Fruit fly (Drosophila melanogaster) whole organism, prepupa: ENCODE data around the gene CG14362.

Experiments used
- CG10631 ChIP-seq: fragments of 200-800 bp; sonication (Bioruptor generic); optimal IDR thresholded peaks from 2 replicates; lab custom pipeline; 2016; ENCODE audit warnings: missing biosample characterization, missing genetic modification characterization
- CG10669 ChIP-seq: fragments of 200-800 bp; sonication (Bioruptor generic); optimal IDR thresholded peaks from 3 replicates; lab custom pipeline; 2018; ENCODE audit warnings: missing biosample characterization, mild to moderate bottlenecking, missing genetic modification characterization, moderate library complexity
- CG11762 ChIP-seq: fragments of 200-800 bp; sonication (Bioruptor generic); optimal IDR thresholded peaks from 3 replicates; lab custom pipeline; 2016; ENCODE audit warnings: missing biosample characterization, missing genetic modification characterization; ENCODE audit not compliant: insufficient read depth
- CG11902 ChIP-seq: fragments of 200-800 bp; sonication (Bioruptor generic); optimal IDR thresholded peaks from 3 replicates; lab custom pipeline; 2016; ENCODE audit warnings: missing biosample characterization, missing genetic modification characterization
- CG15336 ChIP-seq: fragments of 200-800 bp; sonication (Bioruptor generic); IDR thresholded peaks from 2 replicates; pipeline ENCODE4 v1.3.6; 2022; ENCODE audit warnings: missing biosample characterization, missing genetic modification characterization
- CG16779 ChIP-seq: fragments of 200-800 bp; sonication (Bioruptor generic); optimal IDR thresholded peaks from 3 replicates; lab custom pipeline; 2017; ENCODE audit warnings: missing biosample characterization, mild to moderate bottlenecking, missing genetic modification characterization
- CG31627 ChIP-seq: fragments of 200-800 bp; sonication (Bioruptor generic); optimal IDR thresholded peaks from 3 replicates; lab custom pipeline; 2016; ENCODE audit warnings: missing biosample characterization, missing genetic modification characterization
- CG32006 ChIP-seq: fragments of 200-800 bp; sonication (Bioruptor generic); optimal IDR thresholded peaks from 3 replicates; lab custom pipeline; 2017; ENCODE audit warnings: missing biosample characterization, mild to moderate bottlenecking, missing genetic modification characterization
- CG34406 ChIP-seq: fragments of 200-800 bp; sonication (Bioruptor generic); optimal IDR thresholded peaks from 3 replicates; lab custom pipeline; 2016; ENCODE audit warnings: missing biosample characterization, missing genetic modification characterization
- CG3919 ChIP-seq: fragments of 200-800 bp; sonication (Bioruptor generic); optimal IDR thresholded peaks from 3 replicates; lab custom pipeline; 2016; ENCODE audit warnings: missing biosample characterization, missing genetic modification characterization
- CG6163 ChIP-seq: fragments of 200-800 bp; sonication (Bioruptor generic); IDR thresholded peaks from 3 replicates; pipeline ENCODE4 v1.3.6; 2022; ENCODE audit warnings: missing biosample characterization, missing genetic modification characterization
- CG6276 ChIP-seq: fragments of 200-800 bp; sonication (Bioruptor generic); optimal IDR thresholded peaks from 2 replicates; lab custom pipeline; 2017; ENCODE audit warnings: missing biosample characterization, mild to moderate bottlenecking, missing genetic modification characterization
- CG6792 ChIP-seq: fragments of 200-800 bp; sonication (Bioruptor generic); optimal IDR thresholded peaks from 3 replicates; lab custom pipeline; 2016; ENCODE audit warnings: missing biosample characterization, missing genetic modification characterization
- CG6808 ChIP-seq: fragments of 200-800 bp; sonication (Bioruptor generic); optimal IDR thresholded peaks from 3 replicates; lab custom pipeline; 2017; ENCODE audit warnings: missing biosample characterization, missing genetic modification characterization, mild to moderate bottlenecking, moderate library complexity, missing genetic modification reagents
- CG6854 ChIP-seq: fragments of 200-800 bp; sonication (Bioruptor generic); optimal IDR thresholded peaks from 2 replicates; lab custom pipeline; 2017; ENCODE audit warnings: missing biosample characterization, mild to moderate bottlenecking, missing genetic modification characterization
- CG7368 ChIP-seq: fragments of 200-800 bp; sonication (Bioruptor generic); optimal IDR thresholded peaks from 3 replicates; lab custom pipeline; 2016; ENCODE audit warnings: missing biosample characterization, missing genetic modification characterization
- CG8119 ChIP-seq: fragments of 200-800 bp; sonication (Bioruptor generic); IDR thresholded peaks from 3 replicates; pipeline ENCODE4 v1.3.6; 2022; ENCODE audit warnings: missing biosample characterization, missing genetic modification characterization
- CG8319 ChIP-seq: fragments of 200-800 bp; sonication (Bioruptor generic); optimal IDR thresholded peaks from 3 replicates; lab custom pipeline; 2016; ENCODE audit warnings: missing biosample characterization, missing genetic modification characterization
- CG8632 ChIP-seq: fragments of 200-800 bp; sonication (Bioruptor generic); optimal IDR thresholded peaks from 3 replicates; lab custom pipeline; 2016; ENCODE audit warnings: missing biosample characterization, missing genetic modification characterization
- CG9139 ChIP-seq: fragments of 200-800 bp; sonication (Bioruptor generic); optimal IDR thresholded peaks from 3 replicates; lab custom pipeline; 2017; ENCODE audit warnings: missing biosample characterization, mild to moderate bottlenecking, missing genetic modification characterization
- Eip75B ChIP-seq: fragments of 200-800 bp; sonication (Bioruptor generic); optimal IDR thresholded peaks from 3 replicates; lab custom pipeline; 2016; ENCODE audit warnings: missing biosample characterization, missing genetic modification characterization
- Eip78C ChIP-seq: fragments of 200-800 bp; sonication (Bioruptor generic); peaks from one replicate; lab custom pipeline; 2016; ENCODE audit warnings: missing biosample characterization, missing genetic modification characterization
- Eip93F ChIP-seq: fragments of 200-800 bp; sonication (Bioruptor generic); optimal IDR thresholded peaks from 2 replicates; lab custom pipeline; 2016; ENCODE audit warnings: missing biosample characterization, mild to moderate bottlenecking, missing genetic modification characterization
- Ets96B ChIP-seq: fragments of 200-800 bp; optimal IDR thresholded peaks from 2 replicates; lab custom pipeline; 2019; ENCODE audit warnings: missing biosample characterization, mild to moderate bottlenecking, missing genetic modification characterization, moderate library complexity
- Gug ChIP-seq: fragments of 200-800 bp; sonication (Bioruptor generic); IDR thresholded peaks from 2 replicates; pipeline ENCODE4 v1.3.6; 2022; ENCODE audit warnings: missing biosample characterization, missing genetic modification characterization
- Hr39 ChIP-seq: fragments of 200-800 bp; sonication (Bioruptor generic); optimal IDR thresholded peaks from 2 replicates; lab custom pipeline; 2016; ENCODE audit warnings: missing biosample characterization, missing genetic modification characterization
- Hr4 ChIP-seq: fragments of 200-800 bp; sonication (Bioruptor generic); optimal IDR thresholded peaks from 3 replicates; lab custom pipeline; 2016; ENCODE audit warnings: missing biosample characterization, missing genetic modification characterization
- Lpt ChIP-seq: fragments of 200-800 bp; sonication (Bioruptor generic); optimal IDR thresholded peaks from 3 replicates; lab custom pipeline; 2016; ENCODE audit warnings: missing biosample characterization, missing genetic modification characterization
- Met ChIP-seq: fragments of 200-800 bp; sonication (Bioruptor generic); optimal IDR thresholded peaks from 3 replicates; lab custom pipeline; 2016; ENCODE audit warnings: missing biosample characterization, missing genetic modification characterization
- OdsH ChIP-seq: fragments of 200-800 bp; sonication (Bioruptor generic); optimal IDR thresholded peaks from 3 replicates; lab custom pipeline; 2016; ENCODE audit warnings: missing biosample characterization, missing genetic modification characterization
- Sox14 ChIP-seq: fragments of 200-800 bp; sonication (Bioruptor generic); optimal IDR thresholded peaks from 3 replicates; lab custom pipeline; 2016; ENCODE audit warnings: missing biosample characterization, missing genetic modification characterization
- Sox15 ChIP-seq: fragments of 200-800 bp; sonication (Bioruptor generic); optimal IDR thresholded peaks from 3 replicates; lab custom pipeline; 2016; ENCODE audit warnings: missing biosample characterization, missing genetic modification characterization
- achi ChIP-seq: fragments of 200-800 bp; sonication (Bioruptor generic); optimal IDR thresholded peaks from 3 replicates; lab custom pipeline; 2016; ENCODE audit warnings: missing biosample characterization, missing genetic modification characterization
- cyc ChIP-seq: fragments of 200-800 bp; sonication (Bioruptor generic); optimal IDR thresholded peaks from 3 replicates; lab custom pipeline; 2016; ENCODE audit warnings: missing biosample characterization, missing genetic modification characterization
- dsx ChIP-seq: fragments of 200-800 bp; optimal IDR thresholded peaks from 3 replicates; lab custom pipeline; 2019; ENCODE audit warnings: missing biosample characterization, mild to moderate bottlenecking, missing genetic modification characterization, moderate library complexity; ENCODE audit not compliant: poor library complexity, severe bottlenecking
- eg ChIP-seq: fragments of 200-800 bp; sonication (Bioruptor generic); IDR thresholded peaks from 3 replicates; pipeline ENCODE4 v1.3.6; 2022; ENCODE audit warnings: missing biosample characterization, missing genetic modification characterization
- esn ChIP-seq: fragments of 200-800 bp; sonication (Bioruptor generic); optimal IDR thresholded peaks from 2 replicates; lab custom pipeline; 2016; ENCODE audit warnings: missing biosample characterization, mild to moderate bottlenecking, missing genetic modification characterization, moderate library complexity
- fd85E ChIP-seq: fragments of 200-800 bp; sonication (Bioruptor generic); optimal IDR thresholded peaks from 3 replicates; lab custom pipeline; 2016; ENCODE audit warnings: missing biosample characterization, missing genetic modification characterization
- fkh ChIP-seq: fragments of 200-800 bp; sonication (Bioruptor generic); optimal IDR thresholded peaks from 3 replicates; lab custom pipeline; 2017; ENCODE audit warnings: missing biosample characterization, mild to moderate bottlenecking, missing genetic modification characterization, moderate library complexity
- lz ChIP-seq: fragments of 200-800 bp; sonication (Bioruptor generic); optimal IDR thresholded peaks from 3 replicates; lab custom pipeline; 2016; ENCODE audit warnings: missing biosample characterization, missing genetic modification characterization
- pdm3 ChIP-seq: fragments of 200-800 bp; sonication (Bioruptor generic); optimal IDR thresholded peaks from 3 replicates; lab custom pipeline; 2016; ENCODE audit warnings: missing biosample characterization, missing genetic modification characterization
- salr ChIP-seq, 2 experiments: fragments of 200-800 bp; sonication (Bioruptor generic); optimal IDR thresholded peaks; 3 replicates each; lab custom pipeline; 2016 to 2018; ENCODE audit warnings: missing biosample characterization in 2 of 2, missing genetic modification characterization in 2 of 2, mild to moderate bottlenecking in 1 of 2
- spab ChIP-seq: fragments of 200-800 bp; sonication (Bioruptor generic); optimal IDR thresholded peaks from 2 replicates; lab custom pipeline; 2017; ENCODE audit warnings: missing biosample characterization, mild to moderate bottlenecking, missing genetic modification characterization, missing genetic modification reagents
- ss ChIP-seq, 2 experiments: fragments of 200-800 bp; sonication (Bioruptor generic); optimal IDR thresholded peaks; 2 replicates in 1 of 2; 3 replicates in 1 of 2; lab custom pipeline; 2017 to 2018; ENCODE audit warnings: mild to moderate bottlenecking in 2 of 2, missing biosample characterization in 2 of 2, missing genetic modification characterization in 2 of 2, moderate library complexity in 1 of 2
- svp ChIP-seq: fragments of 200-800 bp; sonication (Bioruptor generic); peaks from one replicate; lab custom pipeline; 2016; ENCODE audit warnings: missing biosample characterization, missing genetic modification characterization
- topi ChIP-seq: fragments of 200-800 bp; sonication (Bioruptor generic); optimal IDR thresholded peaks from 3 replicates; lab custom pipeline; 2016; ENCODE audit warnings: missing biosample characterization, missing genetic modification characterization
- vri ChIP-seq: fragments of 200-800 bp; sonication (Bioruptor generic); optimal IDR thresholded peaks from 3 replicates; lab custom pipeline; 2016; ENCODE audit warnings: missing biosample characterization, mild to moderate bottlenecking, missing genetic modification characterization

Gene CG14362

dm6 chr3R:13840956-13841355 lies 14.3 kb downstream of the CG14362 start (continued):
- peak; percentile 76 for TF ChIP-seq Ets96B (tag; lab: Kevin White, UChicago)
- TF ChIP-seq Gug (GFP tag; lab: Robert Waterston, UW) = 0 out of 2 replicates have a peak, but pooled peaks have one; percentile 32
- peak; percentile 34 for TF ChIP-seq CG31627 (GFP tag; lab: Kevin White, UChicago)
- peak; percentile 38 for TF ChIP-seq cyc (GFP tag; lab: Kevin White, UChicago)
- peak; percentile 22 for TF ChIP-seq Hr39
- peak; percentile 62 for TF ChIP-seq esn
- TF ChIP-seq Met = peak; percentile 65
- peak; percentile 72 for TF ChIP-seq eg (GFP tag; lab: Robert Waterston, UW)
- TF ChIP-seq Eip78C = peak; percentile 91
- TF ChIP-seq Hr4 = peak; percentile 42
- TF ChIP-seq CG6854 (GFP tag; lab: Kevin White, UChicago) = no peak
- TF ChIP-seq CG7368 (GFP tag; lab: Kevin White, UChicago) = peak; percentile 30
- TF ChIP-seq Eip93F (GFP tag; lab: Kevin White, UChicago) = no peak
- TF ChIP-seq CG15336 (GFP tag; lab: Robert Waterston, UW) = peak; percentile 65
- peak; percentile 68 for TF ChIP-seq CG8119 (GFP tag; lab: Robert Waterston, UW)
- TF ChIP-seq CG9139 (GFP tag; lab: Kevin White, UChicago) = peak; percentile 51
- peak; percentile 22 for TF ChIP-seq CG34406
- TF ChIP-seq vri (GFP tag; lab: Kevin White, UChicago) = peak; percentile 35
- TF ChIP-seq fd85E = no peak
- peak; percentile 82 to 84 for TF ChIP-seq ss (GFP tag; optimal IDR thresholded peaks at IDR 0.05; lab: Kevin White, UChicago)
- no peak for TF ChIP-seq CG11762

DNA sequence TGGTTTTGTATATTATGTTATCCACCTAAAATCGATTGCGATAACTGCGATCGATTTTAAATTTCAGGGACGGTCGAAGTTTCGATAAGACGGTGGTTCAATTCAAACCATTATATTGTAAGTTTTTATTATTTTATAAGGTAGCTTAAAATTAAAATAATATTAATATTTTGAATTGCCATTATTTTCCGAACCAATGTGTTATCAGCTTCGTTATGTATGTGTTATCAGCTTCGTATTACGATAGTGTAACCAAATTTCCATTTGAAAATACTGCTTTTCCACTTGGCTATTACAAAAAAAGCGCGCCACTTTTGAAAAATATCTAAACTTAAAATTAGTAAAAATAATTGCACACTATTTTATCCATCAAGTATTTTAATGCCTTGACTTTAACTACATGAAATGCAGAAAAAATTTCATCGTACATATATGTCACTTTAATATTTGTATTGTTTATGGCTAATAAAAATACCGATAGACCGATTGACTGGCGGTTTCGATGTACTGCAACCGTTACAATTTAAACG lies 15.3 kb downstream of the CG14362 start, which contains the start of gene CG31495:
TSS of gene CG31495 (minus strand) at position 52 of the 530 bp plus-strand sequence.
- TF ChIP-seq CG10631 (GFP tag; lab: Kevin White, UChicago) = peak; percentile 7
- TF ChIP-seq Eip75B (GFP tag; lab: Kevin White, UChicago) = no peak
- no peak for TF ChIP-seq CG11902 (GFP tag; lab: Kevin White, UChicago)
- peak; percentile 43 for TF ChIP-seq CG31627 (GFP tag; lab: Kevin White, UChicago)
- TF ChIP-seq spab (GFP tag; lab: Kevin White, UChicago) = no peak
- no peak for TF ChIP-seq CG32006
- TF ChIP-seq svp (GFP tag; lab: Kevin White, UChicago) = peak; percentile 47
- no peak for TF ChIP-seq CG6808 (GFP tag; lab: Kevin White, UChicago)
- TF ChIP-seq pdm3 (GFP tag; lab: Kevin White, UChicago) = peak; percentile 30
- no peak for TF ChIP-seq topi
- TF ChIP-seq Sox15 (GFP tag; lab: Kevin White, UChicago) = no peak
- no peak for TF ChIP-seq CG6792 (GFP tag; lab: Kevin White, UChicago)
- no peak for TF ChIP-seq fd85E
- TF ChIP-seq CG8632 = no peak
- TF ChIP-seq CG6854 (GFP tag; lab: Kevin White, UChicago) = no peak
- TF ChIP-seq salr (GFP tag; optimal IDR thresholded peaks at IDR 0.05; lab: Kevin White, UChicago) = no peak
- peak; percentile 11 for TF ChIP-seq cyc (GFP tag; lab: Kevin White, UChicago)
- no peak for TF ChIP-seq eg (GFP tag; lab: Robert Waterston, UW)
- TF ChIP-seq CG10669 (GFP tag; lab: Kevin White, UChicago) = no peak
- TF ChIP-seq vri (GFP tag; lab: Kevin White, UChicago) = no peak
- no peak for TF ChIP-seq CG7368 (GFP tag; lab: Kevin White, UChicago)
- peak; percentile 9 for TF ChIP-seq dsx
- no peak for TF ChIP-seq CG8319 (GFP tag; lab: Kevin White, UChicago)
- TF ChIP-seq Met = no peak
- no peak for TF ChIP-seq CG15336 (GFP tag; lab: Robert Waterston, UW)
- peak; percentile 9 for TF ChIP-seq lz (GFP tag; lab: Kevin White, UChicago)
- TF ChIP-seq CG9139 (GFP tag; lab: Kevin White, UChicago) = no peak
- TF ChIP-seq CG6163 = no peak
- peak; percentile 39 for TF ChIP-seq Eip78C
- TF ChIP-seq Hr39 = peak; percentile 36
- TF ChIP-seq Lpt = no peak
- TF ChIP-seq Eip93F (GFP tag; lab: Kevin White, UChicago) = no peak
- peak; percentile 2 for TF ChIP-seq CG3919 (GFP tag; lab: Kevin White, UChicago)
- TF ChIP-seq ss (GFP tag; optimal IDR thresholded peaks at IDR 0.05; lab: Kevin White, UChicago) = no peak
- no peak for TF ChIP-seq fkh
- peak; percentile 19 for TF ChIP-seq Sox14 (GFP tag; lab: Kevin White, UChicago)
- peak; percentile 38 for TF ChIP-seq CG6276 (GFP tag; lab: Kevin White, UChicago)
- no peak for TF ChIP-seq achi (GFP tag; lab: Kevin White, UChicago)
- no peak for TF ChIP-seq CG16779 (tag; lab: Kevin White, UChicago)
- TF ChIP-seq Ets96B (tag; lab: Kevin White, UChicago) = no peak
- TF ChIP-seq CG34406 = no peak
- TF ChIP-seq OdsH (GFP tag; lab: Kevin White, UChicago) = no peak
- no peak for TF ChIP-seq CG11762
- no peak for TF ChIP-seq CG8119 (GFP tag; lab: Robert Waterston, UW)
